Worm (Caenorhabditis elegans) whole organism, midembryonic: ENCODE data around the gene ints-7.
A peak's percentile ranks its signal among the peaks of the same experiment; 100 is the strongest.

Experiments
- cog-1 ChIP-seq: sonication (generic microtip); optimal IDR thresholded peaks from 2 replicates; lab custom pipeline; 2016; ENCODE audit warnings: missing genetic modification characterization, missing compliant biosample characterization
- ref-1 ChIP-seq: fragments of 200-800 bp; sonication (Bioruptor generic); conservative IDR thresholded peaks from 2 replicates; pipeline ENCODE4 v1.3.6; 2022; ENCODE audit warnings: missing genetic modification reagents, missing genetic modification characterization, missing compliant biosample characterization
- ztf-23 ChIP-seq: fragments of 200-800 bp; sonication (Bioruptor generic); IDR thresholded peaks from 2 replicates; pipeline ENCODE4 v1.3.6; 2022; ENCODE audit warnings: missing genetic modification reagents, missing genetic modification characterization, missing compliant biosample characterization
- ztf-29 ChIP-seq: fragments of 200-800 bp; sonication (Bioruptor generic); IDR thresholded peaks from 2 replicates; pipeline ENCODE4 v1.3.6; 2022; ENCODE audit warnings: missing genetic modification reagents, missing genetic modification characterization, missing compliant biosample characterization

- no peak for TF ChIP-seq cog-1 (tag; lab: Kevin White, UChicago)
- TF ChIP-seq ref-1 (GFP tag; lab: Robert Waterston, UW) = no peak
- peak; percentile 25; the same call in 1 of the 2 replicates for TF ChIP-seq ztf-29 (GFP tag; lab: Robert Waterston, UW)
- no peak for TF ChIP-seq ztf-23 (GFP tag; lab: Robert Waterston, UW)
Measured at ce11 chrII:11555634-11556033, 27.0 kb upstream of the ints-7 start, which contains the start of gene F54D5.24.
